Fruit fly (Drosophila melanogaster): Measurements from ENCODE around the gene spri.
A peak's percentile ranks its signal among the peaks of the same experiment; 100 is the strongest.

Gene spri

dm6 chrX:10487964-10488605 lies 97.1 kb downstream of the spri start (continued):
- peak; percentile 20 for TF ChIP-seq NfI (GFP tag; optimal IDR thresholded peaks at IDR 0.05)
- no peak for TF ChIP-seq Lhr (GFP tag; optimal IDR thresholded peaks at IDR 0.05)
- no peak for TF ChIP-seq C15 (GFP tag; IDR thresholded peaks at IDR 0.05)
- TF ChIP-seq yki (optimal IDR thresholded peaks at IDR 0.05) = no peak
- TF ChIP-seq hth (optimal IDR thresholded peaks at IDR 0.05) = no peak
- TF ChIP-seq ERR (GFP tag; optimal IDR thresholded peaks at IDR 0.05) = peak; percentile 33
- no peak for TF ChIP-seq az2 (GFP tag; optimal IDR thresholded peaks at IDR 0.05)
- TF ChIP-seq CG15269 (tag; optimal IDR thresholded peaks at IDR 0.05) = peak; percentile 59
- peak; percentile 73; the same call in 2 of the 3 replicates for TF ChIP-seq dysf (GFP tag; IDR thresholded peaks at IDR 0.05)
- no peak for TF ChIP-seq Asciz (GFP tag; optimal IDR thresholded peaks at IDR 0.05)
- no peak for TF ChIP-seq CTCF (GFP tag; optimal IDR thresholded peaks at IDR 0.05)
- TF ChIP-seq CG2129 (GFP tag; IDR thresholded peaks at IDR 0.05; ENCODE audit: partially characterized antibody) = no peak
- no peak for TF ChIP-seq kni (GFP tag; optimal IDR thresholded peaks at IDR 0.05)
- no peak for TF ChIP-seq pnt (GFP tag; optimal IDR thresholded peaks at IDR 0.05)
- peak; percentile 59 for TF ChIP-seq CG30403 (GFP tag; optimal IDR thresholded peaks at IDR 0.05)
- no peak for TF ChIP-seq CG18764 (GFP tag; optimal IDR thresholded peaks at IDR 0.05)
- no peak for TF ChIP-seq Chrac-16 (GFP tag; optimal IDR thresholded peaks at IDR 0.05)
- TF ChIP-seq gsb-n (tag; optimal IDR thresholded peaks at IDR 0.05) = no peak
- TF ChIP-seq CG4707 (GFP tag; optimal IDR thresholded peaks at IDR 0.05) = no peak
- peak; percentile 20 for TF ChIP-seq nau (GFP tag; optimal IDR thresholded peaks at IDR 0.05)
- no peak for TF ChIP-seq CG14710 (tag; optimal IDR thresholded peaks at IDR 0.05)
- TF ChIP-seq CG13775 (GFP tag; optimal IDR thresholded peaks at IDR 0.05) = peak; percentile 33
- TF ChIP-seq YL-1 (GFP tag; optimal IDR thresholded peaks at IDR 0.05) = no peak
- TF ChIP-seq Sry-δ (GFP tag; optimal IDR thresholded peaks at IDR 0.05) = peak; percentile 7
- TF ChIP-seq Fer3 (tag; optimal IDR thresholded peaks at IDR 0.05) = peak; percentile 55
- no peak for TF ChIP-seq h (optimal IDR thresholded peaks at IDR 0.05)
- TF ChIP-seq ems (GFP tag; optimal IDR thresholded peaks at IDR 0.05) = peak; percentile 18
- TF ChIP-seq tna (GFP tag; IDR thresholded peaks at IDR 0.05; ENCODE audit: partially characterized antibody) = no peak
- no peak for TF ChIP-seq Blimp-1 (GFP tag; optimal IDR thresholded peaks at IDR 0.05)
- TF ChIP-seq CG7786 (GFP tag; optimal IDR thresholded peaks at IDR 0.05) = peak; percentile 59
- no peak for TF ChIP-seq CG14667 (GFP tag; IDR thresholded peaks at IDR 0.05)
- no peak for TF ChIP-seq CG31365 (tag; optimal IDR thresholded peaks at IDR 0.05)
- peak; percentile 84 for TF ChIP-seq CG2120 (GFP tag; optimal IDR thresholded peaks at IDR 0.05)
- no peak for TF ChIP-seq CG16863 (GFP tag; optimal IDR thresholded peaks at IDR 0.05)
- no peak for TF ChIP-seq CG11696 (GFP tag; IDR thresholded peaks at IDR 0.05)
- TF ChIP-seq CG13123 (GFP tag; optimal IDR thresholded peaks at IDR 0.05) = no peak
- no peak for TF ChIP-seq slou (GFP tag; optimal IDR thresholded peaks at IDR 0.05)
- peak; percentile 71 for TF ChIP-seq Fer1 (GFP tag; optimal IDR thresholded peaks at IDR 0.05)
- no peak for TF ChIP-seq nerfin-1 (tag; optimal IDR thresholded peaks at IDR 0.05)
- no peak for TF ChIP-seq CG3065 (GFP tag; optimal IDR thresholded peaks at IDR 0.05)
- no peak for TF ChIP-seq jigr1 (GFP tag; IDR thresholded peaks at IDR 0.05)
- no peak for TF ChIP-seq crol (GFP tag; IDR thresholded peaks at IDR 0.05)
- TF ChIP-seq exex (tag; optimal IDR thresholded peaks at IDR 0.05) = peak; percentile 88
- TF ChIP-seq Stat92E (GFP tag; optimal IDR thresholded peaks at IDR 0.05) = no peak
- no peak for TF ChIP-seq Hmx (GFP tag; optimal IDR thresholded peaks at IDR 0.05)
- no peak for TF ChIP-seq otp (GFP tag; IDR thresholded peaks at IDR 0.05)
- TF ChIP-seq vnd (GFP tag; IDR thresholded peaks at IDR 0.05; ENCODE audit: partially characterized antibody) = no peak
- no peak for TF ChIP-seq twi (tag; optimal IDR thresholded peaks at IDR 0.05)
- no peak for TF ChIP-seq Optix (GFP tag; IDR thresholded peaks at IDR 0.05)
- no peak for TF ChIP-seq Nf-YB (GFP tag; optimal IDR thresholded peaks at IDR 0.05)
- TF ChIP-seq CG17385 (GFP tag; optimal IDR thresholded peaks at IDR 0.05) = peak; percentile 57
- peak; percentile 27 for TF ChIP-seq Nf-YC (tag; optimal IDR thresholded peaks at IDR 0.05)

Measured in whole organism, embryonic.